Fruit fly (Drosophila melanogaster) whole organism, embryonic: ENCODE data around the gene Lcp65Ac.

ENCODE experiments used
- Asciz ChIP-seq: fragments of 200-800 bp; sonication (Bioruptor generic); optimal IDR thresholded peaks from 2 replicates; lab custom pipeline; 2017; ENCODE audit warnings: missing biosample characterization, mild to moderate bottlenecking, missing genetic modification characterization, missing genetic modification reagents
- Atf-2 ChIP-seq: fragments of 200-800 bp; sonication (Bioruptor generic); optimal IDR thresholded peaks from 2 replicates; lab custom pipeline; 2016; ENCODE audit warnings: missing biosample characterization, missing genetic modification characterization
- CG10366 ChIP-seq: fragments of 200-800 bp; sonication (Bioruptor generic); IDR thresholded peaks from 2 replicates; pipeline ENCODE4 v1.3.6; 2022; ENCODE audit warnings: missing biosample characterization, missing genetic modification characterization
- CG10431 ChIP-seq: fragments of 200-800 bp; sonication (Bioruptor generic); optimal IDR thresholded peaks from 3 replicates; lab custom pipeline; 2018; ENCODE audit warnings: missing biosample characterization, mild to moderate bottlenecking, missing genetic modification characterization
- CG11247 ChIP-seq: fragments of 200-800 bp; sonication (Bioruptor generic); IDR thresholded peaks from 2 replicates; pipeline ENCODE4 v1.3.6; 2022; ENCODE audit warnings: missing biosample characterization, missing genetic modification characterization
- CG11398 ChIP-seq: fragments of 200-800 bp; sonication (Bioruptor generic); optimal IDR thresholded peaks from 2 replicates; lab custom pipeline; 2016; ENCODE audit warnings: missing biosample characterization, missing genetic modification characterization
- CG13624 ChIP-seq: fragments of 200-800 bp; sonication (Bioruptor generic); optimal IDR thresholded peaks from 2 replicates; lab custom pipeline; 2016; ENCODE audit warnings: missing biosample characterization, missing genetic modification characterization
- CG18619 ChIP-seq: fragments of 200-800 bp; sonication (Bioruptor generic); optimal IDR thresholded peaks from 3 replicates; lab custom pipeline; 2017; ENCODE audit warnings: missing biosample characterization, mild to moderate bottlenecking, missing genetic modification characterization
- CG2202 ChIP-seq: fragments of 200-800 bp; sonication (Bioruptor generic); optimal IDR thresholded peaks from 2 replicates; lab custom pipeline; 2018; ENCODE audit warnings: missing biosample characterization, mild to moderate bottlenecking, missing genetic modification characterization
- CG2678 ChIP-seq: fragments of 200-800 bp; sonication (Bioruptor generic); optimal IDR thresholded peaks from 3 replicates; lab custom pipeline; 2019; ENCODE audit warnings: missing biosample characterization, mild to moderate bottlenecking, missing genetic modification characterization, moderate library complexity
- CG3163 ChIP-seq: fragments of 200-800 bp; sonication (Bioruptor generic); optimal IDR thresholded peaks from 3 replicates; lab custom pipeline; 2016; ENCODE audit warnings: missing biosample characterization, missing genetic modification characterization
- CG32772 ChIP-seq: fragments of 200-800 bp; sonication (Bioruptor generic); IDR thresholded peaks from 2 replicates; pipeline ENCODE4 v1.3.6; 2022; ENCODE audit warnings: missing biosample characterization, missing genetic modification characterization
- CG4282 ChIP-seq: fragments of 200-800 bp; sonication (Bioruptor generic); optimal IDR thresholded peaks from 2 replicates; lab custom pipeline; 2016; ENCODE audit warnings: missing biosample characterization, missing genetic modification characterization
- CG4424 ChIP-seq: fragments of 200-800 bp; sonication (Bioruptor generic); optimal IDR thresholded peaks from 3 replicates; lab custom pipeline; 2016; ENCODE audit warnings: missing biosample characterization, missing genetic modification characterization
- CG5953 ChIP-seq: fragments of 200-800 bp; sonication (Bioruptor generic); IDR thresholded peaks from 2 replicates; pipeline ENCODE4 v1.3.6; 2022; ENCODE audit warnings: missing biosample characterization, missing genetic modification characterization
- CG6654 ChIP-seq: fragments of 200-800 bp; sonication (Bioruptor generic); optimal IDR thresholded peaks from 2 replicates; lab custom pipeline; 2017; ENCODE audit warnings: missing biosample characterization, mild to moderate bottlenecking, missing genetic modification characterization
- CG8089 ChIP-seq: fragments of 200-800 bp; sonication (Bioruptor generic); optimal IDR thresholded peaks from 3 replicates; lab custom pipeline; 2016; ENCODE audit warnings: missing biosample characterization, missing genetic modification characterization
- CkIIα-i1 ChIP-seq: fragments of 200-800 bp; sonication (Bioruptor generic); IDR thresholded peaks from 2 replicates; pipeline ENCODE4 v1.3.6; 2022; ENCODE audit warnings: missing biosample characterization, missing genetic modification characterization
- CrebB ChIP-seq: fragments of 200-800 bp; sonication (Bioruptor generic); optimal IDR thresholded peaks from 3 replicates; lab custom pipeline; 2018; ENCODE audit warnings: missing biosample characterization, mild to moderate bottlenecking, missing genetic modification characterization
- D19A ChIP-seq: fragments of 200-800 bp; optimal IDR thresholded peaks from 3 replicates; lab custom pipeline; 2019; ENCODE audit warnings: missing biosample characterization, mild to moderate bottlenecking, missing genetic modification characterization, moderate library complexity
- Drgx ChIP-seq: fragments of 200-800 bp; sonication (Bioruptor generic); IDR thresholded peaks from 2 replicates; pipeline ENCODE4 v1.3.6; 2022; ENCODE audit warnings: missing biosample characterization, missing genetic modification characterization
- Fer1 ChIP-seq: fragments of 200-800 bp; sonication (Bioruptor generic); optimal IDR thresholded peaks from 2 replicates; lab custom pipeline; 2017; ENCODE audit warnings: missing biosample characterization, mild to moderate bottlenecking, missing genetic modification characterization
- Gsc ChIP-seq: fragments of 200-800 bp; sonication (Bioruptor generic); IDR thresholded peaks from 2 replicates; pipeline ENCODE4 v1.3.6; 2022; ENCODE audit warnings: missing biosample characterization, missing genetic modification characterization
- Hand ChIP-seq: fragments of 200-800 bp; sonication (Bioruptor generic); optimal IDR thresholded peaks from 2 replicates; lab custom pipeline; 2017; ENCODE audit warnings: mild to moderate bottlenecking, missing biosample characterization, missing genetic modification reagents, missing genetic modification characterization
- HmgD ChIP-seq: fragments of 200-800 bp; sonication (Bioruptor generic); optimal IDR thresholded peaks from 3 replicates; lab custom pipeline; 2016; ENCODE audit warnings: missing biosample characterization, missing genetic modification characterization
- MESR4 ChIP-seq: fragments of 200-800 bp; sonication (Bioruptor generic); optimal IDR thresholded peaks from 2 replicates; lab custom pipeline; 2018; ENCODE audit warnings: missing biosample characterization, mild to moderate bottlenecking, missing genetic modification characterization, moderate library complexity
- Neu2 ChIP-seq: fragments of 200-800 bp; sonication (Bioruptor generic); optimal IDR thresholded peaks from 3 replicates; lab custom pipeline; 2016; ENCODE audit warnings: missing biosample characterization, missing genetic modification characterization, borderline replicate concordance
- Oaz ChIP-seq: fragments of 200-800 bp; sonication (Bioruptor generic); IDR thresholded peaks from 2 replicates; pipeline ENCODE4 v1.3.6; 2022; ENCODE audit warnings: missing biosample characterization, missing genetic modification characterization
- Rx ChIP-seq: fragments of 200-800 bp; sonication (Bioruptor generic); IDR thresholded peaks from 2 replicates; pipeline ENCODE4 v1.3.6; 2022; ENCODE audit warnings: missing biosample characterization, missing genetic modification characterization
- Spps ChIP-seq: fragments of 200-800 bp; sonication (Bioruptor generic); optimal IDR thresholded peaks from 2 replicates; lab custom pipeline; 2018; ENCODE audit warnings: missing biosample characterization, mild to moderate bottlenecking, missing genetic modification characterization
- Xrp1 ChIP-seq: fragments of 200-800 bp; sonication (Bioruptor generic); IDR thresholded peaks from 2 replicates; pipeline ENCODE4 v1.3.6; 2022; ENCODE audit warnings: missing biosample characterization, missing genetic modification characterization
- ab ChIP-seq: fragments of 200-800 bp; sonication (Bioruptor generic); optimal IDR thresholded peaks from 2 replicates; lab custom pipeline; 2016; ENCODE audit warnings: missing biosample characterization, missing genetic modification characterization
- ap ChIP-seq: fragments of 200-800 bp; sonication (Bioruptor generic); IDR thresholded peaks from 2 replicates; pipeline ENCODE4 v1.3.6; 2022; ENCODE audit warnings: missing biosample characterization, missing genetic modification characterization
- fd3F ChIP-seq: fragments of 200-800 bp; sonication (Bioruptor generic); optimal IDR thresholded peaks from 2 replicates; lab custom pipeline; 2018; ENCODE audit warnings: missing biosample characterization, mild to moderate bottlenecking, missing genetic modification characterization, moderate library complexity
- ftz-f1 ChIP-seq: fragments of 200-800 bp; sonication (Bioruptor generic); optimal IDR thresholded peaks from 2 replicates; lab custom pipeline; 2016; ENCODE audit warnings: missing biosample characterization, missing genetic modification characterization
- gcm ChIP-seq: fragments of 200-800 bp; sonication (Bioruptor generic); optimal IDR thresholded peaks from 2 replicates; lab custom pipeline; 2019; ENCODE audit warnings: missing biosample characterization, mild to moderate bottlenecking, missing genetic modification characterization, moderate library complexity
- grau ChIP-seq: fragments of 200-800 bp; optimal IDR thresholded peaks from 3 replicates; lab custom pipeline; 2019; ENCODE audit warnings: missing biosample characterization, mild to moderate bottlenecking, missing genetic modification characterization, moderate library complexity
- gsb-n ChIP-seq: fragments of 200-800 bp; sonication (Bioruptor generic); optimal IDR thresholded peaks from 3 replicates; lab custom pipeline; 2018; ENCODE audit warnings: missing biosample characterization, mild to moderate bottlenecking, missing genetic modification characterization
- hth ChIP-seq: fragments of >200 bp; optimal IDR thresholded peaks from 2 replicates; lab custom pipeline; 2017; ENCODE audit warnings: inconsistent platforms
- odd ChIP-seq: fragments of 200-800 bp; sonication (Bioruptor generic); optimal IDR thresholded peaks from 2 replicates; lab custom pipeline; 2017; ENCODE audit warnings: missing biosample characterization, mild to moderate bottlenecking, missing genetic modification characterization
- pita ChIP-seq: fragments of 200-800 bp; sonication (Bioruptor generic); optimal IDR thresholded peaks from 2 replicates; lab custom pipeline; 2017; ENCODE audit warnings: missing biosample characterization, mild to moderate bottlenecking, missing genetic modification characterization
- ranshi ChIP-seq: fragments of 200-800 bp; sonication (Bioruptor generic); IDR thresholded peaks from 2 replicates; pipeline ENCODE4 v1.3.6; 2022; ENCODE audit warnings: missing biosample characterization, missing genetic modification characterization
- rib ChIP-seq: fragments of 200-800 bp; sonication (Bioruptor generic); IDR thresholded peaks from 2 replicates; pipeline ENCODE4 v1.3.6; 2022; ENCODE audit warnings: missing biosample characterization, missing genetic modification characterization
- ro ChIP-seq: fragments of 200-800 bp; sonication (Bioruptor generic); IDR thresholded peaks from 2 replicates; pipeline ENCODE4 v1.3.6; 2022; ENCODE audit warnings: missing biosample characterization, missing genetic modification characterization
- seq ChIP-seq: fragments of 200-800 bp; sonication (Bioruptor generic); IDR thresholded peaks from 2 replicates; pipeline ENCODE4 v1.3.6; 2022; ENCODE audit warnings: missing biosample characterization, missing genetic modification characterization
- so ChIP-seq: fragments of 200-800 bp; sonication (Bioruptor generic); IDR thresholded peaks from 3 replicates; pipeline ENCODE4 v1.3.6; 2022; ENCODE audit warnings: missing biosample characterization, missing genetic modification characterization
- sug ChIP-seq: fragments of 200-800 bp; optimal IDR thresholded peaks from 2 replicates; lab custom pipeline; 2019; ENCODE audit warnings: missing biosample characterization, mild to moderate bottlenecking, missing genetic modification characterization, moderate library complexity
- tap ChIP-seq: fragments of 200-800 bp; optimal IDR thresholded peaks from 3 replicates; lab custom pipeline; 2019; ENCODE audit warnings: missing biosample characterization, mild to moderate bottlenecking, missing genetic modification characterization, moderate library complexity
- tgo ChIP-seq: fragments of 200-800 bp; sonication (Bioruptor generic); IDR thresholded peaks from 3 replicates; pipeline ENCODE4 v1.3.6; 2022; ENCODE audit warnings: missing biosample characterization, missing genetic modification characterization
- ttk ChIP-seq: fragments of 200-800 bp; sonication (Bioruptor generic); IDR thresholded peaks from 2 replicates; pipeline ENCODE4 v2.1.2; 2022; ENCODE audit warnings: missing biosample characterization, missing genetic modification characterization
- vnd ChIP-seq: fragments of 200-800 bp; sonication (Bioruptor generic); IDR thresholded peaks from 3 replicates; pipeline ENCODE4 v1.3.6; 2022; ENCODE audit warnings: missing biosample characterization, missing genetic modification characterization; ENCODE audit not compliant: partially characterized antibody
- wdn ChIP-seq: fragments of 200-800 bp; sonication (Bioruptor generic); IDR thresholded peaks from 2 replicates; pipeline ENCODE4 v1.3.6; 2022; ENCODE audit warnings: missing biosample characterization, missing genetic modification characterization

The Lcp65Ac gene

DNA sequence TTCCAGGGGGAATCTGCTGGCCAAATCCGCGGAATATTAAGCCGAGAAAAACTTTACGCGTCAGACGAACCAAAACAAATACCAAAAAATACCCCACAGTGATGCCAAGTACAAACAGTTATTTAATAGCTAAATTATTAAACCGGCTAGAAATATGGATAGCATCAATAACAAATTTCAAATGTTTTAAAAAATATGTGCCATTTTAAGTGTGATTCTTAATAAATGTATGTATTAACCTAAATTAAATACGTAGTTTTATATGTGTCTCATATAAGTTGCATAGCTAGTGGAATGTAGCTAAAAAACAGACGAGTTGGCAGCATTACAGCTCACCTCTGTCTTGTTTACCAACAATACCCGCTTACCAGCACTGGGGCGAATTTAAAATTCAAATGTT lies 37.2 kb downstream of the Lcp65Ac start, which contains the start of gene CG10274 (continued):
- no peak for TF ChIP-seq ap (GFP tag; lab: Robert Waterston, UW)
- TF ChIP-seq hth (lab: Kevin White, UChicago), result no peak
- peak; percentile 70 for TF ChIP-seq fd3F (GFP tag; lab: Kevin White, UChicago)
- TF ChIP-seq Rx (GFP tag; lab: Robert Waterston, UW), result no peak
- peak; percentile 57 for TF ChIP-seq CG2202 (tag; lab: Kevin White, UChicago)
- no peak for TF ChIP-seq Asciz (GFP tag; lab: Kevin White, UChicago)
- TF ChIP-seq CG11247, result peak; percentile 59; the same call in 1 of the 2 replicates
- 0 out of 2 replicates have a peak, but pooled peaks have one; percentile 31 for TF ChIP-seq rib (GFP tag; lab: Robert Waterston, UW)
- TF ChIP-seq Atf-2 (GFP tag; lab: Kevin White, UChicago), result peak; percentile 68
- peak; percentile 56 for TF ChIP-seq Spps
- peak; percentile 79 for TF ChIP-seq CG13624 (GFP tag; lab: Kevin White, UChicago)
- TF ChIP-seq ab (GFP tag; lab: Kevin White, UChicago), result peak; percentile 48
- TF ChIP-seq Fer1, result peak; percentile 79
- no peak for TF ChIP-seq CkIIα-i1 (GFP tag; lab: Robert Waterston, UW)
- no peak for TF ChIP-seq MESR4 (GFP tag; lab: Kevin White, UChicago)
- TF ChIP-seq so (GFP tag; lab: Robert Waterston, UW), result 0 out of 3 replicates have a peak, but pooled peaks have one; percentile 13
- no peak for TF ChIP-seq Oaz (GFP tag; lab: Robert Waterston, UW)
- TF ChIP-seq D19A (tag; lab: Kevin White, UChicago), result no peak
- TF ChIP-seq Xrp1 (GFP tag; lab: Robert Waterston, UW), result peak; percentile 82
- TF ChIP-seq CG10366 (GFP tag; lab: Robert Waterston, UW), result peak; percentile 50
- TF ChIP-seq gsb-n (tag; lab: Kevin White, UChicago), result no peak
- TF ChIP-seq CG5953 (GFP tag; lab: Robert Waterston, UW), result no peak
- peak; percentile 6 for TF ChIP-seq HmgD (GFP tag; lab: Kevin White, UChicago)
- TF ChIP-seq sug (tag; lab: Kevin White, UChicago), result peak; percentile 84
- peak; percentile 37; the same call in 1 of the 2 replicates for TF ChIP-seq Drgx
- no peak for TF ChIP-seq CG2678
- TF ChIP-seq gcm (GFP tag; lab: Kevin White, UChicago), result no peak
- TF ChIP-seq CG6654 (GFP tag; lab: Kevin White, UChicago), result peak; percentile 18
- peak; percentile 15 for TF ChIP-seq CG3163 (GFP tag; lab: Kevin White, UChicago)
- TF ChIP-seq pita (GFP tag; lab: Kevin White, UChicago), result no peak
- TF ChIP-seq grau, result peak; percentile 83
- TF ChIP-seq CG8089 (GFP tag; lab: Kevin White, UChicago), result peak; percentile 36
- TF ChIP-seq CG18619 (GFP tag; lab: Kevin White, UChicago), result peak; percentile 77
- TF ChIP-seq ftz-f1, result no peak
- no peak for TF ChIP-seq Neu2 (GFP tag; lab: Kevin White, UChicago)
- peak; percentile 77 for TF ChIP-seq tgo
- no peak for TF ChIP-seq Gsc (GFP tag; lab: Robert Waterston, UW)
- peak; percentile 52; the same call in 1 of the 2 replicates for TF ChIP-seq CG32772 (GFP tag; lab: Robert Waterston, UW)
- no peak for TF ChIP-seq odd (GFP tag; lab: Kevin White, UChicago)
- no peak for TF ChIP-seq Hand (GFP tag; lab: Kevin White, UChicago)
- no peak for TF ChIP-seq CG4282
- TF ChIP-seq wdn (GFP tag; lab: Robert Waterston, UW), result peak; percentile 40; the same call in 1 of the 2 replicates
- TF ChIP-seq vnd, result no peak
- peak; percentile 38 for TF ChIP-seq CrebB
- TF ChIP-seq ranshi (GFP tag; lab: Robert Waterston, UW), result peak; percentile 61; the same call in 1 of the 2 replicates
- TF ChIP-seq seq, result no peak
- TF ChIP-seq tap (tag; lab: Kevin White, UChicago), result no peak
- peak; percentile 19; the same call in 1 of the 2 replicates for TF ChIP-seq ttk (GFP tag; lab: Robert Waterston, UW)
- TF ChIP-seq CG10431, result no peak
- no peak for TF ChIP-seq CG11398 (GFP tag; lab: Kevin White, UChicago)
- TF ChIP-seq ro (GFP tag; lab: Robert Waterston, UW), result peak; percentile 48; the same call in 1 of the 2 replicates
- peak; percentile 85 for TF ChIP-seq CG4424
